Fruit fly (Drosophila melanogaster): Measurements from ENCODE around the gene Nab2.

DNA sequence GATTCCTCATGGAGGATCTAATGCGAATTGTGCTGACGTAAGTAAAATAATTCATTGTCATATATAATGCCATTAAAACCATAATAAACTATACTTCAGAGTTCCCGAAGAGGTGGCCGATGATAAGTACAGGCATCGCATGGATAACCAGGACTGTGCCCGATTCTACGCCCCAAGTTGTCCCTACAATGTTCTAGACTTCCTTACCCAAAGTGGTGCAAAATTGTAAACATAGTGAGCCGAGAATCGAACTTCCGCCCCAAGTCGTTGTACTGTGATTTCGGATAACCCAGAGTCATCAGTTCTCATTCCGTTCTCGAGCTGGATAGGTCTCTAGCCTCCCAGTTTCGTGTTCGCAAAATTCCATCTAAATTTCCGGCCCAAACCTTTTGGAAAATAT is 44.6 kb upstream of the Nab2 start, which contains the start of gene CG33340:
- TF ChIP-seq CG8478 (optimal IDR thresholded peaks at IDR 0.05) (no peak), CTCF (optimal IDR thresholded peaks at IDR 0.05) (no peak)

Data from S2 (cell line).